Fruit fly (Drosophila melanogaster) whole organism, embryonic: Measurements from ENCODE around the gene Mfap1.
A peak's percentile ranks its signal among the peaks of the same experiment; 100 is the strongest.

ENCODE experiments used
- Ada2b ChIP-seq: fragments of 200-800 bp; sonication (Bioruptor generic); IDR thresholded peaks from 2 replicates; pipeline ENCODE4 v1.3.6; 2022; ENCODE audit warnings: missing biosample characterization, missing genetic modification characterization
- Adf1 ChIP-seq: fragments of 200-800 bp; sonication (Bioruptor generic); IDR thresholded peaks from 2 replicates; pipeline ENCODE4 v1.3.6; 2022; ENCODE audit warnings: missing biosample characterization, missing genetic modification characterization
- Bteb2 ChIP-seq: fragments of 200-800 bp; sonication (Bioruptor generic); optimal IDR thresholded peaks from 2 replicates; lab custom pipeline; 2016; ENCODE audit warnings: missing biosample characterization, missing genetic modification characterization
- CG10321 ChIP-seq: fragments of 200-800 bp; sonication (Bioruptor generic); IDR thresholded peaks from 2 replicates; pipeline ENCODE4 v1.3.6; 2022; ENCODE audit warnings: missing biosample characterization, missing genetic modification characterization
- CG10565 ChIP-seq: fragments of 200-800 bp; sonication (Bioruptor generic); optimal IDR thresholded peaks from 3 replicates; lab custom pipeline; 2016; ENCODE audit warnings: missing biosample characterization, mild to moderate bottlenecking, missing genetic modification characterization
- CG15269 ChIP-seq: fragments of 200-800 bp; sonication (Bioruptor generic); optimal IDR thresholded peaks from 2 replicates; lab custom pipeline; 2018; ENCODE audit warnings: missing biosample characterization, mild to moderate bottlenecking, missing genetic modification characterization, moderate library complexity
- CG1602 ChIP-seq: fragments of 200-800 bp; sonication (Bioruptor generic); optimal IDR thresholded peaks from 3 replicates; lab custom pipeline; 2016; ENCODE audit warnings: missing biosample characterization, missing genetic modification characterization
- CG16863 ChIP-seq: fragments of 200-800 bp; sonication (Bioruptor generic); optimal IDR thresholded peaks from 3 replicates; lab custom pipeline; 2016; ENCODE audit warnings: missing biosample characterization, missing genetic modification characterization
- CG17328 ChIP-seq: fragments of 200-800 bp; sonication (Bioruptor generic); IDR thresholded peaks from 2 replicates; pipeline ENCODE4 v1.3.6; 2022; ENCODE audit warnings: missing biosample characterization, missing genetic modification characterization
- CG1832 ChIP-seq: fragments of 200-800 bp; sonication (Bioruptor generic); optimal IDR thresholded peaks from 2 replicates; lab custom pipeline; 2017; ENCODE audit warnings: missing biosample characterization, mild to moderate bottlenecking, missing genetic modification characterization, inconsistent platforms
- CG2199 ChIP-seq: fragments of 200-800 bp; sonication (Bioruptor generic); IDR thresholded peaks from 3 replicates; pipeline ENCODE4 v1.3.6; 2022; ENCODE audit warnings: missing biosample characterization, missing genetic modification characterization
- CG33557 ChIP-seq: fragments of 200-800 bp; sonication (Bioruptor generic); optimal IDR thresholded peaks from 2 replicates; lab custom pipeline; 2019; ENCODE audit warnings: missing biosample characterization, mild to moderate bottlenecking, missing genetic modification characterization, moderate library complexity
- CG34376 ChIP-seq: fragments of 200-800 bp; sonication (Bioruptor generic); optimal IDR thresholded peaks from 2 replicates; lab custom pipeline; 2018; ENCODE audit warnings: missing biosample characterization, mild to moderate bottlenecking, missing genetic modification characterization
- CG5953 ChIP-seq: fragments of 200-800 bp; sonication (Bioruptor generic); IDR thresholded peaks from 2 replicates; pipeline ENCODE4 v1.3.6; 2022; ENCODE audit warnings: missing biosample characterization, missing genetic modification characterization
- CG6254 ChIP-seq: fragments of 200-800 bp; sonication (Bioruptor generic); optimal IDR thresholded peaks from 3 replicates; lab custom pipeline; 2017; ENCODE audit warnings: mild to moderate bottlenecking, missing biosample characterization, missing genetic modification reagents, missing genetic modification characterization
- CG8359 ChIP-seq: fragments of 200-800 bp; sonication (Bioruptor generic); optimal IDR thresholded peaks from 2 replicates; lab custom pipeline; 2017; ENCODE audit warnings: missing biosample characterization, mild to moderate bottlenecking, missing genetic modification characterization, borderline replicate concordance
- CG8478 ChIP-seq: fragments of >200 bp; optimal IDR thresholded peaks from 2 replicates; lab custom pipeline; 2018
- CG9437 ChIP-seq: fragments of 200-800 bp; sonication (Bioruptor generic); optimal IDR thresholded peaks from 2 replicates; lab custom pipeline; 2018; ENCODE audit warnings: missing biosample characterization, mild to moderate bottlenecking, missing genetic modification characterization
- Doc3 ChIP-seq: fragments of 200-800 bp; sonication (Bioruptor generic); IDR thresholded peaks from 3 replicates; pipeline ENCODE4 v1.3.6; 2022; ENCODE audit warnings: missing biosample characterization, missing genetic modification characterization; ENCODE audit not compliant: partially characterized antibody
- H15 ChIP-seq: fragments of 200-800 bp; sonication (Bioruptor generic); IDR thresholded peaks from 3 replicates; pipeline ENCODE4 v1.3.6; 2022; ENCODE audit warnings: missing biosample characterization, missing genetic modification characterization
- HLH4C ChIP-seq: fragments of 200-800 bp; sonication (Bioruptor generic); IDR thresholded peaks from 3 replicates; pipeline ENCODE4 v1.3.6; 2022; ENCODE audit warnings: missing biosample characterization, missing genetic modification characterization; ENCODE audit not compliant: partially characterized antibody
- Jarid2 ChIP-seq: fragments of 200-800 bp; sonication (Bioruptor generic); optimal IDR thresholded peaks from 3 replicates; lab custom pipeline; 2017; ENCODE audit warnings: mild to moderate bottlenecking, missing biosample characterization, missing genetic modification reagents, missing genetic modification characterization
- NC2β ChIP-seq: fragments of 200-800 bp; sonication (Bioruptor generic); optimal IDR thresholded peaks from 2 replicates; lab custom pipeline; 2016; ENCODE audit warnings: missing biosample characterization, missing genetic modification characterization
- Nf-YA ChIP-seq: fragments of 200-800 bp; sonication (Bioruptor generic); IDR thresholded peaks from 2 replicates; pipeline ENCODE4 v1.3.6; 2022; ENCODE audit warnings: missing biosample characterization, missing genetic modification characterization
- Nf-YB ChIP-seq: fragments of 200-800 bp; sonication (Bioruptor generic); optimal IDR thresholded peaks from 3 replicates; lab custom pipeline; 2019; ENCODE audit warnings: missing biosample characterization, mild to moderate bottlenecking, missing genetic modification characterization, moderate library complexity
- Nf-YC ChIP-seq: fragments of 200-800 bp; optimal IDR thresholded peaks from 3 replicates; lab custom pipeline; 2019; ENCODE audit warnings: missing biosample characterization, mild to moderate bottlenecking, missing genetic modification characterization, moderate library complexity
- Poxn ChIP-seq: fragments of 200-800 bp; sonication (Bioruptor generic); IDR thresholded peaks from 2 replicates; pipeline ENCODE4 v1.3.6; 2022; ENCODE audit warnings: missing biosample characterization, missing genetic modification characterization
- Side ChIP-seq: fragments of 200-800 bp; sonication (Bioruptor generic); optimal IDR thresholded peaks from 2 replicates; lab custom pipeline; 2016; ENCODE audit warnings: missing biosample characterization, missing genetic modification characterization
- Six4 ChIP-seq: fragments of 200-800 bp; sonication (Bioruptor generic); optimal IDR thresholded peaks from 2 replicates; lab custom pipeline; 2016; ENCODE audit warnings: missing biosample characterization, missing genetic modification characterization
- Trl ChIP-seq, 3 experiments: fragments of >200 bp in 2 of 3; fragments of 200-800 bp in 1 of 3; sonication (Bioruptor generic) in 1 of 3; optimal IDR thresholded peaks; 2 replicates in 1 of 3; 3 replicates in 2 of 3; lab custom pipeline; 2016 to 2017; ENCODE audit warnings: missing biosample characterization in 1 of 3, missing genetic modification characterization in 1 of 3
- ase ChIP-seq: fragments of 200-800 bp; sonication (Bioruptor generic); IDR thresholded peaks from 3 replicates; pipeline ENCODE4 v1.3.6; 2022; ENCODE audit warnings: missing biosample characterization, missing genetic modification characterization
- az2 ChIP-seq: fragments of 200-800 bp; sonication (Bioruptor generic); optimal IDR thresholded peaks from 3 replicates; lab custom pipeline; 2016; ENCODE audit warnings: missing biosample characterization, missing genetic modification characterization
- bowl ChIP-seq: fragments of 200-800 bp; sonication (Bioruptor generic); IDR thresholded peaks from 2 replicates; pipeline ENCODE4 v1.3.6; 2022; ENCODE audit warnings: missing biosample characterization, missing genetic modification characterization
- br ChIP-seq: fragments of >200 bp; optimal IDR thresholded peaks from 2 replicates; lab custom pipeline; 2017
- cg ChIP-seq: fragments of 200-800 bp; sonication (Bioruptor generic); optimal IDR thresholded peaks from 3 replicates; lab custom pipeline; 2019; ENCODE audit warnings: missing biosample characterization, mild to moderate bottlenecking, missing genetic modification characterization, moderate library complexity
- dan ChIP-seq: fragments of 200-800 bp; sonication (Bioruptor generic); IDR thresholded peaks from 2 replicates; pipeline ENCODE4 v1.3.6; 2022; ENCODE audit warnings: missing biosample characterization, missing genetic modification characterization
- dpn ChIP-seq, 2 experiments: fragments of 200-800 bp; sonication (Bioruptor generic); optimal IDR thresholded peaks; 3 replicates each; lab custom pipeline; 2016; ENCODE audit warnings: missing biosample characterization in 2 of 2, missing genetic modification characterization in 2 of 2
- ewg ChIP-seq: fragments of 200-800 bp; sonication (Bioruptor generic); optimal IDR thresholded peaks from 3 replicates; lab custom pipeline; 2017; ENCODE audit warnings: mild to moderate bottlenecking, missing biosample characterization, missing genetic modification reagents, missing genetic modification characterization
- exex ChIP-seq: fragments of 200-800 bp; sonication (Bioruptor generic); optimal IDR thresholded peaks from 4 replicates; lab custom pipeline; 2018; ENCODE audit warnings: missing biosample characterization, mild to moderate bottlenecking, missing genetic modification characterization, moderate library complexity
- fd102C ChIP-seq: fragments of 200-800 bp; sonication (Bioruptor generic); optimal IDR thresholded peaks from 2 replicates; lab custom pipeline; 2018; ENCODE audit warnings: missing biosample characterization, mild to moderate bottlenecking, missing genetic modification characterization, moderate library complexity
- grn ChIP-seq: fragments of 200-800 bp; sonication (Bioruptor generic); optimal IDR thresholded peaks from 3 replicates; lab custom pipeline; 2017; ENCODE audit warnings: missing biosample characterization, missing genetic modification characterization
- hb ChIP-seq: fragments of 200-800 bp; sonication (Bioruptor generic); IDR thresholded peaks from 3 replicates; pipeline ENCODE4 v1.3.6; 2022; ENCODE audit warnings: missing biosample characterization, missing genetic modification characterization; ENCODE audit not compliant: partially characterized antibody
- jigr1 ChIP-seq: fragments of 200-800 bp; sonication (Bioruptor generic); IDR thresholded peaks from 3 replicates; pipeline ENCODE4 v1.3.6; 2022; ENCODE audit warnings: missing biosample characterization, missing genetic modification characterization
- odd ChIP-seq: fragments of 200-800 bp; sonication (Bioruptor generic); optimal IDR thresholded peaks from 2 replicates; lab custom pipeline; 2017; ENCODE audit warnings: missing biosample characterization, mild to moderate bottlenecking, missing genetic modification characterization
- otp ChIP-seq: fragments of 200-800 bp; sonication (Bioruptor generic); IDR thresholded peaks from 3 replicates; pipeline ENCODE4, ENCODE4 v1.3.6; 2022; ENCODE audit warnings: missing biosample characterization, missing genetic modification characterization
- p53 ChIP-seq: fragments of 200-800 bp; sonication (Bioruptor generic); optimal IDR thresholded peaks from 2 replicates; lab custom pipeline; 2016; ENCODE audit warnings: missing biosample characterization, missing genetic modification characterization
- phol ChIP-seq: fragments of 200-800 bp; sonication (Bioruptor generic); optimal IDR thresholded peaks from 3 replicates; lab custom pipeline; 2018; ENCODE audit warnings: missing biosample characterization, mild to moderate bottlenecking, missing genetic modification characterization, moderate library complexity
- ttk ChIP-seq: fragments of 200-800 bp; sonication (Bioruptor generic); IDR thresholded peaks from 2 replicates; pipeline ENCODE4 v2.1.2; 2022; ENCODE audit warnings: missing biosample characterization, missing genetic modification characterization
- vvl ChIP-seq: fragments of 200-800 bp; sonication (Bioruptor generic); IDR thresholded peaks from 2 replicates; pipeline ENCODE4 v1.3.6; 2022; ENCODE audit warnings: missing biosample characterization, missing genetic modification characterization
- yki ChIP-seq: fragments of >200 bp; optimal IDR thresholded peaks from 3 replicates; lab custom pipeline; 2018
- z ChIP-seq: fragments of 200-800 bp; sonication (Bioruptor generic); IDR thresholded peaks from 3 replicates; pipeline ENCODE4 v1.3.6; 2022; ENCODE audit warnings: missing biosample characterization, missing genetic modification characterization
- zen2 ChIP-seq: fragments of 200-800 bp; sonication (Bioruptor generic); IDR thresholded peaks from 3 replicates; pipeline ENCODE4 v1.3.6; 2022; ENCODE audit warnings: missing biosample characterization, missing genetic modification characterization; ENCODE audit not compliant: partially characterized antibody
- zfh1 ChIP-seq: fragments of 200-800 bp; sonication (Bioruptor generic); IDR thresholded peaks from 3 replicates; pipeline ENCODE4 v1.3.6; 2022; ENCODE audit warnings: missing biosample characterization, missing genetic modification characterization

Gene Mfap1

DNA sequence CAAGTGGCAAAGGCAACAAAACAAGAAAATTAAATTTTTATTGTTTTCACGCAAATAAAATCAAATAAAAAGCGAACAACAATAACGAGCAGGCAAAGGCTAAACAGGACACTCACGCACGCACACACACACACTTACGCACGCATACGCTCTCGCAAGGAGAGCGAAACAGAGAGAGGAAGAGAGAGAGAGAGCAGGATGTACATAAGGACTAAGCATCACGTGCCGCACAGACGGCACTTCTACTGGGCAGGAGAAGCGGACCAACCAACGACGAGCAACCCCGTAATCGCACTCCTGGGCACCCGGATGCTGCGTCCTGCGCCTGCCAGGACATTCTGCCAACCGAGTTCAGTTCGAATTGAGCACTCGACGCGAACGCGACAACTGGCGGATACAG is 19.9 kb upstream of the Mfap1 start, which contains the start of gene Dbx:
Gene Dbx (plus strand): TSS at position 365 of the 400 bp plus-strand sequence.
- TF ChIP-seq CG8478 (peak; percentile 29), Adf1 (GFP tag; lab: Robert Waterston, UW) (no peak), yki (lab: Kevin White, UChicago) (peak; percentile 39), CG1602 (GFP tag; lab: Kevin White, UChicago) (no peak), CG33557 (no peak), grn (GFP tag; lab: Kevin White, UChicago) (no peak), az2 (GFP tag; lab: Kevin White, UChicago) (no peak), odd (GFP tag; lab: Kevin White, UChicago) (no peak), H15 (GFP tag; lab: Robert Waterston, UW) (no peak), NC2β (GFP tag; lab: Kevin White, UChicago) (no peak), dan (no peak), ewg (peak; percentile 17), CG1832 (GFP tag; lab: Kevin White, UChicago) (peak; percentile 69), Nf-YC (tag; lab: Kevin White, UChicago) (peak; percentile 94), ttk (GFP tag; lab: Robert Waterston, UW) (no peak), CG15269 (tag; lab: Kevin White, UChicago) (no peak), CG10565 (no peak), zen2 (GFP tag; lab: Robert Waterston, UW) (no peak), CG17328 (GFP tag; lab: Robert Waterston, UW) (no peak), CG9437 (GFP tag; lab: Kevin White, UChicago) (no peak), Six4 (GFP tag; lab: Kevin White, UChicago) (no peak), fd102C (GFP tag; lab: Kevin White, UChicago) (no peak), br (lab: Kevin White, UChicago) (no peak), dpn (GFP tag; optimal IDR thresholded peaks at IDR 0.05; lab: Kevin White, UChicago) (no peak), otp (GFP tag; lab: Robert Waterston, UW) (no peak), hb (GFP tag; lab: Robert Waterston, UW) (no peak), HLH4C (no peak), Bteb2 (GFP tag; lab: Kevin White, UChicago) (no peak), CG34376 (GFP tag; lab: Kevin White, UChicago) (no peak), jigr1 (GFP tag; lab: Robert Waterston, UW) (no peak), Doc3 (GFP tag; lab: Robert Waterston, UW) (no peak), cg (GFP tag; lab: Kevin White, UChicago) (peak; percentile 63), exex (tag; lab: Kevin White, UChicago) (no peak), z (GFP tag; lab: Robert Waterston, UW) (no peak), CG2199 (GFP tag; lab: Robert Waterston, UW) (no peak), zfh1 (GFP tag; lab: Robert Waterston, UW) (no peak), phol (tag; lab: Kevin White, UChicago) (no peak), Nf-YB (peak; percentile 97), Ada2b (GFP tag; lab: Robert Waterston, UW) (no peak), ase (GFP tag; lab: Robert Waterston, UW) (no peak), Nf-YA (peak; percentile 69), p53 (GFP tag; lab: Kevin White, UChicago) (no peak), CG16863 (no peak), Side (GFP tag; lab: Kevin White, UChicago) (no peak), bowl (GFP tag; lab: Robert Waterston, UW) (no peak), Trl (optimal IDR thresholded peaks at IDR 0.05; lab: Kevin White, UChicago) (peak; percentile 64 to 73), Trl (GFP tag; optimal IDR thresholded peaks at IDR 0.05; lab: Kevin White, UChicago) (no peak), CG8359 (GFP tag; lab: Kevin White, UChicago) (no peak), Poxn (GFP tag; lab: Robert Waterston, UW) (no peak), CG5953 (GFP tag; lab: Robert Waterston, UW) (no peak), Jarid2 (peak; percentile 51), vvl (GFP tag; lab: Robert Waterston, UW) (no peak), CG10321 (GFP tag; lab: Robert Waterston, UW) (0 out of 2 replicates have a peak, but pooled peaks have one; percentile 23), CG6254 (GFP tag; lab: Kevin White, UChicago) (no peak)
